Worm (Caenorhabditis elegans): ENCODE data around the gene Y56A3A.2.

ce11 chrIII:11856852-11857251, 5.2 kb downstream of the Y56A3A.2 start:
- no peak for TF ChIP-seq him-1 (tag; optimal IDR thresholded peaks at IDR 0.05)
- no peak for TF ChIP-seq W03F9.2 (tag; optimal IDR thresholded peaks at IDR 0.05)
- no peak for TF ChIP-seq dao-5 (tag; optimal IDR thresholded peaks at IDR 0.05)
